Worm (Caenorhabditis elegans) whole organism, L3 larva: ENCODE measurements around the gene C18G1.7.

Experiments used
- R02D3.7 ChIP-seq: fragments of 150-350 bp; optimal IDR thresholded peaks from 2 replicates; lab custom pipeline; 2014; ENCODE audit warnings: missing biosample characterization, missing genetic modification characterization
- ZK546.5 ChIP-seq: sonication (generic microtip); optimal IDR thresholded peaks from 2 replicates; lab custom pipeline; 2017; ENCODE audit warnings: missing biosample characterization, missing genetic modification characterization
- aly-2 ChIP-seq: fragments of 150-350 bp; optimal IDR thresholded peaks from 2 replicates; lab custom pipeline; 2014; ENCODE audit warnings: missing biosample characterization, missing genetic modification characterization
- ceh-16 ChIP-seq: sonication (generic microtip); optimal IDR thresholded peaks from 2 replicates; lab custom pipeline; 2017; ENCODE audit warnings: missing biosample characterization, missing genetic modification characterization
- ceh-28 ChIP-seq: fragments of 150-350 bp; optimal IDR thresholded peaks from 2 replicates; lab custom pipeline; 2014; ENCODE audit warnings: missing biosample characterization, missing genetic modification reagents, missing genetic modification characterization
- egl-27 ChIP-seq: sonication (generic microtip); optimal IDR thresholded peaks from 4 replicates; lab custom pipeline; 2017; ENCODE audit warnings: missing biosample characterization, missing genetic modification reagents, missing genetic modification characterization
- nhr-11 ChIP-seq: fragments of 150-350 bp; optimal IDR thresholded peaks from 2 replicates; lab custom pipeline; 2014; ENCODE audit warnings: missing biosample characterization, missing genetic modification characterization
- nhr-25 ChIP-seq: sonication (generic microtip); optimal IDR thresholded peaks from 2 replicates; lab custom pipeline; 2017; ENCODE audit warnings: missing biosample characterization, missing genetic modification characterization
- nhr-28 ChIP-seq: fragments of 150-350 bp; optimal IDR thresholded peaks from 2 replicates; lab custom pipeline; 2014; ENCODE audit warnings: missing biosample characterization, missing genetic modification characterization
- nhr-43 ChIP-seq: sonication (generic microtip); optimal IDR thresholded peaks from 2 replicates; lab custom pipeline; 2016; ENCODE audit warnings: mild to moderate bottlenecking, missing genetic modification characterization, missing compliant biosample characterization; ENCODE audit not compliant: poor library complexity, severe bottlenecking
- nhr-67 ChIP-seq: fragments of 150-350 bp; optimal IDR thresholded peaks from 2 replicates; lab custom pipeline; 2014; ENCODE audit warnings: missing biosample characterization, missing genetic modification characterization
- pha-4 ChIP-seq: fragments of 150-350 bp; optimal IDR thresholded peaks from 2 replicates; lab custom pipeline; 2014; ENCODE audit warnings: missing biosample characterization, missing genetic modification reagents, missing genetic modification characterization
- sea-2 ChIP-seq: fragments of 150-350 bp; sonication (generic microtip); optimal IDR thresholded peaks from 4 replicates; lab custom pipeline; 2014; ENCODE audit warnings: missing biosample characterization, missing genetic modification reagents, missing genetic modification characterization
- skn-1 ChIP-seq: fragments of 150-350 bp; optimal IDR thresholded peaks from 2 replicates; lab custom pipeline; 2014; ENCODE audit warnings: missing biosample characterization, missing genetic modification characterization
- unc-39 ChIP-seq: sonication (generic microtip); optimal IDR thresholded peaks from 4 replicates; lab custom pipeline; 2017; ENCODE audit warnings: missing biosample characterization, missing genetic modification characterization
- ztf-11 ChIP-seq: fragments of 150-350 bp; optimal IDR thresholded peaks from 2 replicates; lab custom pipeline; 2014; ENCODE audit warnings: missing biosample characterization, missing genetic modification characterization

C18G1.7 gene

DNA sequence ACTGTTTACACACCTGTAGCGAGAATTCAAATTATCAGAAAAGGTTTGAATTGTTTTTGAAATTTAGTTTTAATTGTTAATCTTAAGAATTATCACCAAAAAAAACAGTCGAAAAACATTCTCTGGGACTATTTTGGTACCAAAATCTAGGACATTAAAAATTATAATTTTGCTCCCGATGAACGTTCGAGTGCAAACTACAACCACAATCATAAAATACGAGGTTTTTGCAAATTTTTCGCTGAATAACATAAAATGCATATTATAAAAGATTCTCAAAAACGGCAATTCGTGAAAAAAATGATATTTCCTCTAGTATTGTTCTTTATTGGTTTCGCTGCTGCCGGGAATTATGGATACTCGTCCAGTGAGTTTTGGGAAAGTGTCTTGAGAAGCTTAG lies 45.0 kb downstream of the C18G1.7 start, which contains the start of gene R02F11.12:
Gene R02F11.12, plus strand, starts transcription at position 301 of the 400 bp plus-strand sequence.
- no peak for TF ChIP-seq egl-27 (tag; lab: Kevin White, UChicago)
- TF ChIP-seq nhr-67, result no peak
- no peak for TF ChIP-seq skn-1
- no peak for TF ChIP-seq ceh-16 (tag; lab: Kevin White, UChicago)
- no peak for TF ChIP-seq nhr-28

DNA sequence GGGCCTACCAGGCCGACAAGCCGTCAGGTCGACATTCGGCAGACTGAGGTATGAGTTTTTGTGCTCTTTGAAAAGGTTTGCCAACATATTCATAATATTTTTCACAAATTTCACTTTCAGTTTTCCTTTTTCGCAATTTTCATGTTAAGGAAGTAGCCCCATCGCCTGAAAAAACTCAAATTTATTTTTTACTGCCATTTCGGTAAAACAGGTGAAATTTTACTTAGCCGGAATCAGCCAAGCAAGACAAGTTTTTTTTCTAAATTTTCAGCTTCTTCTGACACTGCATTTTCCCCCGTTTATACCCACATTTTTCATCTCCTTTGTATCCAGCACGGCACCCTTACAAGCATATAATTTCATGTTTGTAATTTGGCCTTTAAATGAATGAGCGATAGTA lies 46.2 kb downstream of the C18G1.7 start, which contains the start of gene R02F11.11:
Gene R02F11.11, plus strand, starts transcription at position 301 of the 400 bp plus-strand sequence.
- TF ChIP-seq R02D3.7 (tag; lab: Kevin White, UChicago) (no peak), nhr-28 (no peak), sea-2 (GFP tag; lab: Kevin White, UChicago) (no peak), ZK546.5 (tag; lab: Kevin White, UChicago) (no peak), ztf-11 (tag; lab: Kevin White, UChicago) (no peak), ceh-16 (tag; lab: Kevin White, UChicago) (no peak), unc-39 (tag; lab: Kevin White, UChicago) (no peak), nhr-25 (no peak), nhr-11 (tag; lab: Kevin White, UChicago) (no peak), aly-2 (tag; lab: Kevin White, UChicago) (no peak)

DNA sequence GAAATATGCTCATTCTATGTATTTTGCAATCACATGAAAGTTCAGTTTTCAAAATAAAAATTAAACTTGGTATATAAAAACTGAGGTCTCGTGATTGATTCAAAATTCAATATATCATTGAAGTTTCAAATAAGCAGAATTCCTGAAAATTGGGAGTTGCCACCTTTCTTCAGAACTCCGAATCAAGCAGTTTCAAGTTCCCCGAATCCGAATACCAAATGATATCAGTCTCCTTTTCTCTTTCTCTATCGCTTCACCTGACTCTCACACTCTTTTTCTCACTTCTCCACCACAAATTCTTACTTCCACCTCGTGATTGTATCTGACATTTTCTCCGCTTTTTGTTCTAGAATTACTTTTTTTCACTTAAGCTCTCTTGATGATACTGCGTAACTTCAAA lies 48.9 kb downstream of the C18G1.7 start, which contains the start of gene R02F11.2:
Gene R02F11.2, plus strand, starts transcription at position 292 of the 400 bp plus-strand sequence.
- TF ChIP-seq nhr-67, result no peak
- no peak for TF ChIP-seq pha-4 (tag; lab: Kevin White, UChicago)
- no peak for TF ChIP-seq nhr-43 (tag; lab: Kevin White, UChicago)
- no peak for TF ChIP-seq ceh-28 (tag; lab: Kevin White, UChicago)
- peak; percentile 45 for TF ChIP-seq nhr-11 (tag; lab: Kevin White, UChicago)
